Worm (Caenorhabditis elegans) whole organism, L4 larva: ENCODE data around the gene grsp-4.

ENCODE experiments used
- F44E2.7 ChIP-seq: fragments of 200-800 bp; sonication (Bioruptor generic); IDR thresholded peaks from 2 replicates; pipeline ENCODE4 v2.1.2; 2022; ENCODE audit warnings: missing genetic modification characterization, missing compliant biosample characterization
- R02D3.7 ChIP-seq: fragments of 150-350 bp; sonication (generic microtip); optimal IDR thresholded peaks from 3 replicates; lab custom pipeline; 2014; ENCODE audit warnings: missing biosample characterization, missing genetic modification characterization
- T26A8.4 ChIP-seq: fragments of 200-800 bp; sonication (Bioruptor generic); IDR thresholded peaks from 2 replicates; pipeline ENCODE4 v1.3.6; 2022; ENCODE audit warnings: missing genetic modification characterization, missing compliant biosample characterization
- Y105C5A.15 ChIP-seq: fragments of 200-800 bp; sonication (Bioruptor generic); IDR thresholded peaks from 2 replicates; pipeline ENCODE4 v1.3.6; 2022; ENCODE audit warnings: missing genetic modification characterization, missing compliant biosample characterization
- Y48G9A.11 ChIP-seq: fragments of 200-800 bp; sonication (Bioruptor generic); IDR thresholded peaks from 2 replicates; pipeline ENCODE4 v1.3.6; 2022; ENCODE audit warnings: missing genetic modification reagents, missing genetic modification characterization, missing compliant biosample characterization
- aha-1 ChIP-seq: fragments of 150-350 bp; peaks from one replicate; lab custom pipeline; 2014; ENCODE audit warnings: missing biosample characterization, missing genetic modification characterization
- aly-2 ChIP-seq: sonication (generic microtip); optimal IDR thresholded peaks from 2 replicates; lab custom pipeline; 2018; ENCODE audit warnings: missing biosample characterization, missing genetic modification characterization
- ama-1 ChIP-seq: fragments of 150-350 bp; optimal IDR thresholded peaks from 2 replicates; lab custom pipeline; 2014; ENCODE audit warnings: inconsistent platforms, mixed read lengths
- arid-1 ChIP-seq: fragments of 200-800 bp; sonication (Bioruptor generic); conservative IDR thresholded peaks from 2 replicates; pipeline ENCODE4 v1.3.6; 2022; ENCODE audit warnings: missing genetic modification reagents, missing genetic modification characterization, missing compliant biosample characterization
- attf-4 ChIP-seq: sonication (generic microtip); optimal IDR thresholded peaks from 3 replicates; lab custom pipeline; 2017; ENCODE audit warnings: missing biosample characterization, missing genetic modification characterization
- daf-8 ChIP-seq: fragments of 200-800 bp; sonication (Bioruptor generic); IDR thresholded peaks from 2 replicates; pipeline ENCODE4 v1.3.6; 2022; ENCODE audit warnings: missing genetic modification characterization, missing compliant biosample characterization
- dmd-6 ChIP-seq: fragments of 200-800 bp; sonication (Bioruptor generic); IDR thresholded peaks from 2 replicates; pipeline ENCODE4 v1.3.6; 2022; ENCODE audit warnings: missing genetic modification reagents, missing genetic modification characterization, missing compliant biosample characterization
- dmd-8 ChIP-seq: fragments of 200-800 bp; sonication (Bioruptor generic); IDR thresholded peaks from 2 replicates; pipeline ENCODE4 v1.3.6; 2022; ENCODE audit warnings: missing genetic modification characterization, missing compliant biosample characterization
- dmd-9 ChIP-seq: fragments of 200-800 bp; sonication (Bioruptor generic); IDR thresholded peaks from 2 replicates; pipeline ENCODE4 v1.3.6; 2022; ENCODE audit warnings: missing genetic modification reagents, missing genetic modification characterization, missing compliant biosample characterization
- dpl-1 ChIP-seq: fragments of 150-350 bp; optimal IDR thresholded peaks from 2 replicates; lab custom pipeline; 2014; ENCODE audit warnings: missing biosample characterization, missing genetic modification reagents, missing genetic modification characterization
- dve-1 ChIP-seq: sonication (generic microtip); optimal IDR thresholded peaks from 2 replicates; lab custom pipeline; 2017; ENCODE audit warnings: antibody characterized with exemption, mild to moderate bottlenecking, missing genetic modification characterization, missing compliant biosample characterization; ENCODE audit not compliant: insufficient read depth
- hlh-30 ChIP-seq: sonication (generic microtip); optimal IDR thresholded peaks from 2 replicates; lab custom pipeline; 2017; ENCODE audit warnings: antibody characterized with exemption, mild to moderate bottlenecking, missing genetic modification characterization, missing compliant biosample characterization; ENCODE audit not compliant: insufficient read depth
- hmg-1.1 ChIP-seq: fragments of 200-800 bp; sonication (Bioruptor generic); IDR thresholded peaks from 2 replicates; pipeline ENCODE4 v1.3.6; 2022; ENCODE audit warnings: missing genetic modification reagents, missing genetic modification characterization, missing compliant biosample characterization
- lin-38 ChIP-seq: fragments of 200-800 bp; sonication (Bioruptor generic); IDR thresholded peaks from 2 replicates; pipeline ENCODE4 v1.3.6; 2022; ENCODE audit warnings: missing genetic modification reagents, missing genetic modification characterization, missing compliant biosample characterization
- lir-3 ChIP-seq: sonication (generic microtip); optimal IDR thresholded peaks from 2 replicates; lab custom pipeline; 2016; ENCODE audit warnings: mild to moderate bottlenecking, missing genetic modification characterization, missing compliant biosample characterization
- lsy-2 ChIP-seq, 2 experiments: fragments of 150-350 bp in 1 of 2; sonication (generic microtip) in 1 of 2; optimal IDR thresholded peaks; 2 replicates each; lab custom pipeline; 2014 to 2017; ENCODE audit warnings: missing biosample characterization in 2 of 2, missing genetic modification characterization in 2 of 2
- madf-9 ChIP-seq: fragments of 200-800 bp; sonication (Bioruptor generic); conservative IDR thresholded peaks from 2 replicates; pipeline ENCODE4 v1.3.6; 2022; ENCODE audit warnings: missing genetic modification reagents, missing genetic modification characterization, missing compliant biosample characterization
- mdl-1 ChIP-seq, 2 experiments: fragments of 150-350 bp in 1 of 2; sonication (generic microtip) in 1 of 2; optimal IDR thresholded peaks; 2 replicates each; lab custom pipeline; 2014 to 2017; ENCODE audit warnings: missing biosample characterization in 2 of 2, missing genetic modification characterization in 2 of 2
- mep-1 ChIP-seq: fragments of 150-350 bp; sonication (generic microtip); optimal IDR thresholded peaks from 3 replicates; lab custom pipeline; 2014; ENCODE audit warnings: missing biosample characterization, missing genetic modification characterization
- mes-2 ChIP-seq: sonication (generic microtip); optimal IDR thresholded peaks from 2 replicates; lab custom pipeline; 2016; ENCODE audit warnings: missing genotype, mild to moderate bottlenecking, missing genetic modification characterization, missing compliant biosample characterization; ENCODE audit not compliant: poor library complexity, severe bottlenecking
- nhr-10 ChIP-seq: fragments of 150-350 bp; optimal IDR thresholded peaks from 2 replicates; lab custom pipeline; 2014; ENCODE audit warnings: missing biosample characterization, missing genetic modification characterization
- nhr-102 ChIP-seq: sonication (generic microtip); optimal IDR thresholded peaks from 2 replicates; lab custom pipeline; 2016; ENCODE audit warnings: mild to moderate bottlenecking, missing genetic modification characterization, moderate library complexity, missing compliant biosample characterization
- nhr-28 ChIP-seq: fragments of 150-350 bp; optimal IDR thresholded peaks from 2 replicates; lab custom pipeline; 2014; ENCODE audit warnings: missing biosample characterization, missing genetic modification characterization
- nhr-41 ChIP-seq: fragments of 200-800 bp; sonication (Bioruptor generic); IDR thresholded peaks from 2 replicates; pipeline ENCODE4 v1.3.6; 2022; ENCODE audit warnings: missing genetic modification reagents, missing genetic modification characterization, missing compliant biosample characterization
- nhr-42 ChIP-seq: fragments of 200-800 bp; sonication (Bioruptor generic); IDR thresholded peaks from 2 replicates; pipeline ENCODE4 v1.3.6; 2022; ENCODE audit warnings: missing genetic modification characterization, missing compliant biosample characterization
- nhr-48 ChIP-seq: sonication (generic microtip); optimal IDR thresholded peaks from 2 replicates; lab custom pipeline; 2016; ENCODE audit warnings: mild to moderate bottlenecking, missing genetic modification characterization, missing compliant biosample characterization
- nhr-76 ChIP-seq: fragments of 150-350 bp; optimal IDR thresholded peaks from 2 replicates; lab custom pipeline; 2014; ENCODE audit warnings: missing biosample characterization, missing genetic modification characterization
- nhr-77 ChIP-seq: fragments of 150-350 bp; optimal IDR thresholded peaks from 2 replicates; lab custom pipeline; 2014; ENCODE audit warnings: missing biosample characterization, missing genetic modification characterization
- pha-4 ChIP-seq, 2 experiments: fragments of 150-350 bp in 1 of 2; fragments of 200-800 bp in 1 of 2; sonication (Bioruptor generic) in 1 of 2; IDR thresholded peaks in 1 of 2; optimal IDR thresholded peaks in 1 of 2; 2 replicates each; pipeline versions ENCODE4 v1.3.6 to Lab custom; 2014 to 2022; ENCODE audit warnings: missing genetic modification characterization in 2 of 2, missing genetic modification reagents in 2 of 2, missing biosample characterization in 1 of 2, missing compliant biosample characterization in 1 of 2
- php-3 ChIP-seq: fragments of 200-800 bp; sonication (Bioruptor generic); IDR thresholded peaks from 2 replicates; pipeline ENCODE4 v1.3.6; 2022; ENCODE audit warnings: missing genetic modification reagents, missing genetic modification characterization, missing compliant biosample characterization
- rbr-2 ChIP-seq: sonication (generic microtip); optimal IDR thresholded peaks from 2 replicates; lab custom pipeline; 2016; ENCODE audit warnings: missing genotype, missing genetic modification characterization, missing compliant biosample characterization
- saeg-2 ChIP-seq: fragments of 200-800 bp; sonication (Bioruptor generic); IDR thresholded peaks from 2 replicates; pipeline ENCODE4 v1.3.6; 2022; ENCODE audit warnings: missing genetic modification reagents, missing genetic modification characterization, missing compliant biosample characterization
- sdz-12 ChIP-seq: fragments of 200-800 bp; sonication (Bioruptor generic); optimal IDR thresholded peaks from 2 replicates; lab custom pipeline; 2018; ENCODE audit warnings: mild to moderate bottlenecking, missing genetic modification characterization, missing compliant biosample characterization
- snpc-4 ChIP-seq: fragments of 150-350 bp; optimal IDR thresholded peaks from 2 replicates; lab custom pipeline; 2014; ENCODE audit warnings: missing biosample characterization, missing genetic modification characterization
- spr-3 ChIP-seq: fragments of 200-800 bp; sonication (Bioruptor generic); optimal IDR thresholded peaks from 2 replicates; lab custom pipeline; 2018; ENCODE audit warnings: mild to moderate bottlenecking, missing genetic modification characterization, missing compliant biosample characterization
- tra-1 ChIP-seq: fragments of 200-800 bp; sonication (Bioruptor generic); IDR thresholded peaks from 2 replicates; pipeline ENCODE4 v1.3.6; 2022; ENCODE audit warnings: missing genetic modification reagents, missing genetic modification characterization, missing compliant biosample characterization
- unc-39 ChIP-seq: sonication (generic microtip); optimal IDR thresholded peaks from 2 replicates; lab custom pipeline; 2017; ENCODE audit warnings: missing biosample characterization, missing genetic modification characterization
- zfp-2 ChIP-seq: sonication (generic microtip); optimal IDR thresholded peaks from 2 replicates; lab custom pipeline; 2016; ENCODE audit warnings: mild to moderate bottlenecking, missing genetic modification characterization, missing compliant biosample characterization
- zfp-3 ChIP-seq: fragments of 200-800 bp; sonication (Bioruptor generic); conservative IDR thresholded peaks from 2 replicates; pipeline ENCODE4 v1.3.6; 2022; ENCODE audit warnings: missing genetic modification reagents, missing genetic modification characterization, missing compliant biosample characterization
- zip-11 ChIP-seq: fragments of 200-800 bp; sonication (Bioruptor generic); IDR thresholded peaks from 2 replicates; pipeline ENCODE4 v1.3.6; 2022; ENCODE audit warnings: missing genetic modification characterization, missing compliant biosample characterization
- ztf-7 ChIP-seq: fragments of 150-350 bp; optimal IDR thresholded peaks from 2 replicates; lab custom pipeline; 2014; ENCODE audit warnings: missing biosample characterization, missing genetic modification characterization

grsp-4 gene

DNA sequence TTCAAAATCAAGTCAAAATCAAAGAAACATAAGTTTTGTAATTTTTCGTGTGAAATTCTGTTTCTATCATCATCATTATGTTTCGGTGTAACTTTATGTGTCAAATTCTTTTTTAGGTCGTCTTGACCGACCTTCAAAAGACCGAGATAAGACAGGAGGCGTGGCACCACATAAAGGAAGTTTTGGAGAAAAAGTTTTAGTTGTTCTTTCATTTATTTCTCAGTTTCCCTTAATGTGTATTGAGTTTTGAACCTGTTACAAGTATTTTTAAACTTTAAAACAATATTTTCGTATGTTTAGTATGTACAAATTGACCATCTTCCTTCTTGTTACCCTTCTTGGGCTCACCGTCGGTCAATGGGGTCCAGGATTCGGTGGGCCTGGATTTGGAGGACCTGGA lies at the start of gene grsp-4:
Gene grsp-4, plus strand, starts transcription at position 301 of the 400 bp plus-strand sequence.
- TF ChIP-seq aha-1 (tag; lab: Kevin White, UChicago) (peak; percentile 6), nhr-10 (tag; lab: Kevin White, UChicago) (no peak)

DNA sequence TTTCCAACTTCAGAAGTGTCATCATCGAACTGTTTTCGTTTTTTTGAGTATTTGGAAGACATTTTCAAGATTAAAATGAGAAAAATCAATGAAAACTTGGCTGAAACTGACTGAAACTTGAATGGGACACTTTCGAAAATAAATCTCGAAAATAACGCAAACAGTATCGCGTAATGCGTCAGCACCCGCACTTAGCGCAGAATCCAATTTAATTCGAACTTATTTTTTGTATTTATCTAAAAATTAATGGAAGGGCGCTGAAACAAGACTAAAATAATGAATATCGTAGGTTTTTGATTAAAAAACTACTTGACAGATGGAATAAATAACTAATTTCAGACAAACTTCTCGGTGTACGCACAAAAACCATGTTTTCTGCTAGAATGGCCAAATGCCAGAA lies 49.2 kb upstream of the grsp-4 start, which contains the start of the genes snu-66 and ints-9:
Gene snu-66, minus strand, starts transcription at position 108 of the 400 bp plus-strand sequence.
Gene ints-9, plus strand, starts transcription at position 240 of the 400 bp plus-strand sequence.
- 0 out of 2 replicates have a peak, but pooled peaks have one; percentile 21 for TF ChIP-seq dmd-6 (GFP tag; lab: Robert Waterston, UW)
- TF ChIP-seq daf-8 (GFP tag; lab: Robert Waterston, UW): no peak
- peak; percentile 16 for TF ChIP-seq nhr-102 (tag; lab: Kevin White, UChicago)
- no peak for TF ChIP-seq zfp-3 (GFP tag; lab: Robert Waterston, UW)
- no peak for TF ChIP-seq aly-2 (tag; lab: Kevin White, UChicago)
- TF ChIP-seq php-3: no peak
- TF ChIP-seq lin-38: peak; percentile 85
- peak; percentile 52 for TF ChIP-seq dve-1 (tag; lab: Kevin White, UChicago)
- TF ChIP-seq lir-3: no peak
- TF ChIP-seq mep-1 (tag; lab: Kevin White, UChicago): peak; percentile 62
- no peak for TF ChIP-seq Y105C5A.15 (GFP tag; lab: Robert Waterston, UW)
- TF ChIP-seq hmg-1.1: 0 out of 2 replicates have a peak, but pooled peaks have one; percentile 29
- TF ChIP-seq lsy-2 (tag; optimal IDR thresholded peaks at IDR 0.05; lab: Kevin White, UChicago): peak in 1 of 2 experiments; percentile 86
- TF ChIP-seq T26A8.4 (GFP tag; lab: Robert Waterston, UW): peak; percentile 21; the same call in 1 of the 2 replicates
- TF ChIP-seq mes-2 (tag; lab: Kevin White, UChicago): peak; percentile 81
- TF ChIP-seq rbr-2 (tag; lab: Kevin White, UChicago): peak; percentile 55
- TF ChIP-seq dpl-1 (GFP tag; lab: Kevin White, UChicago): peak; percentile 78
- no peak for TF ChIP-seq R02D3.7 (tag; lab: Kevin White, UChicago)
- TF ChIP-seq dmd-9 (GFP tag; lab: Robert Waterston, UW): 0 out of 2 replicates have a peak, but pooled peaks have one; percentile 48
- TF ChIP-seq nhr-48 (tag; lab: Kevin White, UChicago): peak; percentile 8

DNA sequence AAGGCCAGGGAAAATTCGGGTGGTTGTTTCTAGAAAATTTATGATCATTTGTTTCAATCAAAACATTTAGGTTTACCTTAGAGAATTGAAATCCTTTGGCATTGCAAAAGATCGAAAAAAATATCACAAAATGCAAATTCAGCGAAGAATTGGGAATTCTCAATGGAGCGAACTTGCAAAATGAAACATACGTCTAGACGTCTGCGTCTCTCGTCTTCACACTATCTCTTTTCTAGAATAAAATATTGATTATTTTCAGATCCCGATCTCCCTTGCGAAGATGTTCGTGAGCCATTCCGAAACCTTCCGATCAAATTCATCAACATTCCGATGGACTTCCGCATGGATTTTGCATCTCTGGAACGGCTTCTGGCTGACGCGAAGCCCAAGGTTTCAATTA lies 44.4 kb upstream of the grsp-4 start, which contains the start of gene ets-6:
Gene ets-6, minus strand, starts transcription at position 169 of the 400 bp plus-strand sequence.
- TF ChIP-seq mes-2 (tag; lab: Kevin White, UChicago) (peak; percentile 67), aly-2 (tag; lab: Kevin White, UChicago) (no peak), ama-1 (no peak), lin-38 (peak; percentile 96), nhr-41 (GFP tag; lab: Robert Waterston, UW) (no peak), Y48G9A.11 (no peak), saeg-2 (no peak), nhr-77 (no peak), madf-9 (GFP tag; lab: Robert Waterston, UW) (no peak), nhr-28 (tag; lab: Kevin White, UChicago) (no peak), mdl-1 (tag; optimal IDR thresholded peaks at IDR 0.05; lab: Kevin White, UChicago) (no peak), snpc-4 (tag; lab: Kevin White, UChicago) (no peak), attf-4 (tag; lab: Kevin White, UChicago) (no peak), tra-1 (GFP tag; lab: Robert Waterston, UW) (no peak), rbr-2 (tag; lab: Kevin White, UChicago) (peak; percentile 41), nhr-42 (no peak), F44E2.7 (GFP tag; lab: Robert Waterston, UW) (no peak), spr-3 (GFP tag; lab: Kevin White, UChicago) (no peak), zfp-2 (tag; lab: Kevin White, UChicago) (no peak), mep-1 (tag; lab: Kevin White, UChicago) (peak; percentile 52), lsy-2 (tag; optimal IDR thresholded peaks at IDR 0.05; lab: Kevin White, UChicago) (peak in 1 of 2 experiments; percentile 77), nhr-10 (tag; lab: Kevin White, UChicago) (no peak), hlh-30 (no peak), daf-8 (GFP tag; lab: Robert Waterston, UW) (no peak), arid-1 (GFP tag; lab: Robert Waterston, UW) (no peak), ztf-7 (tag; lab: Kevin White, UChicago) (no peak), unc-39 (no peak), sdz-12 (no peak), pha-4 (GFP tag; IDR thresholded peaks at IDR 0.05; lab: Robert Waterston, UW) (no peak), pha-4 (tag; optimal IDR thresholded peaks at IDR 0.05; lab: Kevin White, UChicago) (no peak), zip-11 (GFP tag; lab: Robert Waterston, UW) (no peak), nhr-76 (tag; lab: Kevin White, UChicago) (no peak), dmd-8 (GFP tag; lab: Robert Waterston, UW) (no peak)
